Worm (Caenorhabditis elegans): ENCODE measurements around the gene sly-1.

The sly-1 gene

DNA sequence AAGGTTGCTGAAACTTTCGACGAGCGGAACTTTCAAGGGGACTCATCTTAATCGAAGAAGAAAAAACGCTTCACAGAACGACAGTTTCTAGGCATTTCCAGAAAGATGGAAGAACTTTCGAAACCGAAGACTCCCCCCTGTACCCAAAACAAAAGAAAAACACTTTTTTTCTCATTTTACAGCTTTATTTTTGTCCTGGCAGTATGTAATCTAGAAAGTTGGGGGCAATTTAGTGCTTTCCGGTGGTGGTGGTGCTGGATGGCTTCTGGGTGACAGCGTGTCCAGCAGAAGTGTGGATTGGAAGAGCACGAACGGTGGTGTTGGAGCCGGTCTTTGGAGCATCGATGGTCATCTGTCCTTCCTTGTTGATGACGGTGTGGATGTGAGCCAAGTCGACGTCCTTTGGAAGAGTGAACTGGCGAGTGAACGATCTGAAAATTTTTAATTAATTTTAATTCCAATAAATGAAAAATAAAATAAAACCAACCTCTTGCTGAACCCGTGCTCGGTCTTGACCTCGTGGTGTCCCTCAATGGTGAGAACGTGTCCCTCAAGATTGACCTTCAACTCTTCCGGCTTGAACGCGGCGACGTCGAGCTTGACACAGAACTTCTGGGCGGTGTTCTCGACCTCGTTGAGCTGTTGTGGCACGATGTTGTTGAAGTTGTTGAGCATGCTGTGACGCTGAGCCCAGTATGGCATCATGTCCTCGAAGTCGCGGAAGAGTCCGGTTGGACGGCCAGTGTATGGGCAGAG is 737 bp upstream of the sly-1 start (continued):
- peak; percentile 40; the same call in 1 of the 2 replicates for TF ChIP-seq ceh-100 (GFP tag; IDR thresholded peaks at IDR 0.05)
- TF ChIP-seq ztf-26 (tag; optimal IDR thresholded peaks at IDR 0.05) = no peak
- TF ChIP-seq sptf-2 (GFP tag; optimal IDR thresholded peaks at IDR 0.05) = peak; percentile 52
- peak; percentile 80 for TF ChIP-seq snpc-1.3 (tag; optimal IDR thresholded peaks at IDR 0.05; ENCODE audit: insufficient read depth)
- no peak for TF ChIP-seq lag-1 (GFP tag; IDR thresholded peaks at IDR 0.05)
- TF ChIP-seq hsf-1 (GFP tag; IDR thresholded peaks at IDR 0.05) = peak; percentile 95
- TF ChIP-seq lsl-1 (GFP tag; optimal IDR thresholded peaks at IDR 0.05) = peak; percentile 48
- TF ChIP-seq Y53G8AR.9 (GFP tag; conservative IDR thresholded peaks at IDR 0.05) = peak; percentile 93
- TF ChIP-seq ztf-25 (GFP tag; IDR thresholded peaks at IDR 0.05) = peak; percentile 55; the same call in 1 of the 2 replicates
- TF ChIP-seq efl-1 (GFP tag; optimal IDR thresholded peaks at IDR 0.05) = peak; percentile 20
- no peak for TF ChIP-seq nhr-179 (tag; optimal IDR thresholded peaks at IDR 0.05)
- TF ChIP-seq F10E7.11 (tag; optimal IDR thresholded peaks at IDR 0.05) = no peak
- no peak for TF ChIP-seq lin-40 (tag; optimal IDR thresholded peaks at IDR 0.05)
- TF ChIP-seq hmg-20 (GFP tag; IDR thresholded peaks at IDR 0.05) = peak; percentile 10; the same call in 1 of the 2 replicates
- TF ChIP-seq Y56A3A.18 (GFP tag; IDR thresholded peaks at IDR 0.05) = peak; percentile 46; the same call in 1 of the 2 replicates
- TF ChIP-seq attf-5 (GFP tag; optimal IDR thresholded peaks at IDR 0.05) = peak; percentile 54
- TF ChIP-seq cebp-2 (GFP tag; IDR thresholded peaks at IDR 0.05) = no peak
- TF ChIP-seq ztf-28 (GFP tag; IDR thresholded peaks at IDR 0.05) = peak; percentile 49
- no peak for TF ChIP-seq ccch-3 (GFP tag; optimal IDR thresholded peaks at IDR 0.05)
- TF ChIP-seq egrh-3 (GFP tag; IDR thresholded peaks at IDR 0.05) = no peak; the same call in 1 of the 2 replicates
- TF ChIP-seq snpc-1.1 (tag; optimal IDR thresholded peaks at IDR 0.05; ENCODE audit: insufficient read depth) = peak; percentile 45
- peak; percentile 78 for TF ChIP-seq ceh-58 (GFP tag; IDR thresholded peaks at IDR 0.05)
- peak; percentile 21 for TF ChIP-seq nhr-27 (tag; optimal IDR thresholded peaks at IDR 0.05)
- TF ChIP-seq Y95B8A.8 (GFP tag; IDR thresholded peaks at IDR 0.05) = peak; percentile 94; the same call in 1 of the 2 replicates
- peak; percentile 97 for TF ChIP-seq B0336.3 (GFP tag; IDR thresholded peaks at IDR 0.05)
- peak; percentile 95 for TF ChIP-seq hrde-1 (tag; optimal IDR thresholded peaks at IDR 0.05; ENCODE audit: borderline replicate concordance)
- peak; percentile 80 for TF ChIP-seq zfh-2 (GFP tag; conservative IDR thresholded peaks at IDR 0.05)
- peak; percentile 55 for TF ChIP-seq mcd-1 (GFP tag; IDR thresholded peaks at IDR 0.05)
- no peak for TF ChIP-seq mes-4 (tag; optimal IDR thresholded peaks at IDR 0.05)
- peak; percentile 5 for TF ChIP-seq F39B2.1 (GFP tag; IDR thresholded peaks at IDR 0.05)
- peak; percentile 44 for TF ChIP-seq F33H1.4 (GFP tag; IDR thresholded peaks at IDR 0.05)
- peak; percentile 59 for TF ChIP-seq pbrm-1 (GFP tag; IDR thresholded peaks at IDR 0.05)
- no peak for TF ChIP-seq F57A8.1 (GFP tag; optimal IDR thresholded peaks at IDR 0.05)
- TF ChIP-seq athp-1 (tag; optimal IDR thresholded peaks at IDR 0.05) = peak; percentile 58
- peak; percentile 51 for TF ChIP-seq unc-130 (GFP tag; optimal IDR thresholded peaks at IDR 0.05)
- TF ChIP-seq nfya-2 (GFP tag; IDR thresholded peaks at IDR 0.05) = 0 out of 2 replicates have a peak, but pooled peaks have one; percentile 30
- peak; percentile 9 for TF ChIP-seq dpl-1 (GFP tag; optimal IDR thresholded peaks at IDR 0.05)
- peak; percentile 17 for TF ChIP-seq atf-7 (tag; optimal IDR thresholded peaks at IDR 0.05)
- TF ChIP-seq snpc-4 (GFP tag; optimal IDR thresholded peaks at IDR 0.05) = peak; percentile 51
- TF ChIP-seq snpc-4 (tag; optimal IDR thresholded peaks at IDR 0.05) = peak in 3 of 4 experiments; percentile 9 to 78 (median 29)
- no peak for TF ChIP-seq zim-3 (tag; optimal IDR thresholded peaks at IDR 0.05)
- TF ChIP-seq nhr-90 (tag; optimal IDR thresholded peaks at IDR 0.05) = peak; percentile 58
- TF ChIP-seq F37B4.10 (GFP tag; IDR thresholded peaks at IDR 0.05) = 0 out of 2 replicates have a peak, but pooled peaks have one; percentile 6
- peak; percentile 87 for TF ChIP-seq tlf-1 (GFP tag; optimal IDR thresholded peaks at IDR 0.05)
- peak; percentile 92 for TF ChIP-seq F49E8.2 (tag; optimal IDR thresholded peaks at IDR 0.05; ENCODE audit: insufficient read depth)
- no peak for TF ChIP-seq sea-2 (GFP tag; IDR thresholded peaks at IDR 0.05)
- TF ChIP-seq Y67H2A.10 (GFP tag; conservative IDR thresholded peaks at IDR 0.05) = peak; percentile 48; the same call in 1 of the 2 replicates
